Fruit fly (Drosophila melanogaster) whole organism, embryonic: Measurements from ENCODE around the gene CG7387.

ENCODE experiments used
- BEAF-32 ChIP-seq: fragments of 200-800 bp; sonication (Bioruptor generic); optimal IDR thresholded peaks from 3 replicates; lab custom pipeline; 2017; ENCODE audit warnings: missing biosample characterization, missing genetic modification characterization, mild to moderate bottlenecking, moderate library complexity, missing genetic modification reagents
- CG10274 ChIP-seq: fragments of 200-800 bp; sonication (Bioruptor generic); optimal IDR thresholded peaks from 3 replicates; lab custom pipeline; 2017; ENCODE audit warnings: missing biosample characterization, mild to moderate bottlenecking, missing genetic modification characterization
- CG11456 ChIP-seq: fragments of 200-800 bp; sonication (Bioruptor generic); IDR thresholded peaks from 3 replicates; pipeline ENCODE4 v1.3.6; 2022; ENCODE audit warnings: missing biosample characterization, missing genetic modification characterization
- CG11696 ChIP-seq: fragments of 200-800 bp; sonication (Bioruptor generic); IDR thresholded peaks from 2 replicates; pipeline ENCODE4 v1.3.6; 2022; ENCODE audit warnings: missing biosample characterization, missing genetic modification characterization
- CG12769 ChIP-seq: fragments of 200-800 bp; sonication (Bioruptor generic); optimal IDR thresholded peaks from 2 replicates; lab custom pipeline; 2019; ENCODE audit warnings: missing biosample characterization, mild to moderate bottlenecking, missing genetic modification characterization, moderate library complexity
- CG14050 ChIP-seq: fragments of 200-800 bp; sonication (Bioruptor generic); IDR thresholded peaks from 3 replicates; pipeline ENCODE4 v1.3.6; 2022; ENCODE audit warnings: missing biosample characterization, missing genetic modification characterization
- CG14710 ChIP-seq: fragments of 200-800 bp; sonication (Bioruptor generic); optimal IDR thresholded peaks from 3 replicates; lab custom pipeline; 2019; ENCODE audit warnings: missing biosample characterization, mild to moderate bottlenecking, missing genetic modification characterization, moderate library complexity
- CG2199 ChIP-seq: fragments of 200-800 bp; sonication (Bioruptor generic); IDR thresholded peaks from 3 replicates; pipeline ENCODE4 v1.3.6; 2022; ENCODE audit warnings: missing biosample characterization, missing genetic modification characterization
- CG31441 ChIP-seq: fragments of 200-800 bp; sonication (Bioruptor generic); IDR thresholded peaks from 2 replicates; pipeline ENCODE4 v1.3.6; 2022; ENCODE audit warnings: missing biosample characterization, missing genetic modification characterization
- CG32767 ChIP-seq: fragments of 200-800 bp; sonication (Bioruptor generic); IDR thresholded peaks from 2 replicates; pipeline ENCODE4 v1.3.6; 2022; ENCODE audit warnings: missing biosample characterization, missing genetic modification characterization
- CG3847 ChIP-seq: fragments of 200-800 bp; sonication (Bioruptor generic); IDR thresholded peaks from 2 replicates; pipeline ENCODE4 v1.3.6; 2022; ENCODE audit warnings: missing biosample characterization, missing genetic modification characterization
- CG4360 ChIP-seq: fragments of 200-800 bp; sonication (Bioruptor generic); IDR thresholded peaks from 2 replicates; pipeline ENCODE4 v1.3.6; 2022; ENCODE audit warnings: missing biosample characterization, missing genetic modification characterization
- CG4404 ChIP-seq: fragments of 200-800 bp; sonication (Bioruptor generic); IDR thresholded peaks from 2 replicates; pipeline ENCODE4 v1.3.6; 2022; ENCODE audit warnings: missing biosample characterization, missing genetic modification characterization
- CG5245 ChIP-seq: fragments of 200-800 bp; sonication (Bioruptor generic); optimal IDR thresholded peaks from 3 replicates; lab custom pipeline; 2016; ENCODE audit warnings: missing biosample characterization, missing genetic modification characterization
- CG7963 ChIP-seq: fragments of 200-800 bp; sonication (Bioruptor generic); IDR thresholded peaks from 3 replicates; pipeline ENCODE4 v1.3.6; 2022; ENCODE audit warnings: missing biosample characterization, missing genetic modification characterization; ENCODE audit not compliant: partially characterized antibody
- CG8388 ChIP-seq: fragments of 200-800 bp; sonication (Bioruptor generic); optimal IDR thresholded peaks from 2 replicates; lab custom pipeline; 2019; ENCODE audit warnings: missing biosample characterization, mild to moderate bottlenecking, missing genetic modification characterization, moderate library complexity
- CoRest ChIP-seq: fragments of 200-800 bp; sonication (Bioruptor generic); optimal IDR thresholded peaks from 3 replicates; lab custom pipeline; 2018; ENCODE audit warnings: missing biosample characterization, mild to moderate bottlenecking, missing genetic modification characterization, moderate library complexity
- CrebB ChIP-seq: fragments of 200-800 bp; sonication (Bioruptor generic); optimal IDR thresholded peaks from 3 replicates; lab custom pipeline; 2018; ENCODE audit warnings: missing biosample characterization, mild to moderate bottlenecking, missing genetic modification characterization
- Dp ChIP-seq: fragments of 200-800 bp; sonication (Bioruptor generic); optimal IDR thresholded peaks from 2 replicates; lab custom pipeline; 2018; ENCODE audit warnings: missing biosample characterization, mild to moderate bottlenecking, missing genetic modification characterization, moderate library complexity
- Fer1 ChIP-seq: fragments of 200-800 bp; sonication (Bioruptor generic); optimal IDR thresholded peaks from 2 replicates; lab custom pipeline; 2017; ENCODE audit warnings: missing biosample characterization, mild to moderate bottlenecking, missing genetic modification characterization
- Fer3 ChIP-seq: fragments of 200-800 bp; sonication (Bioruptor generic); optimal IDR thresholded peaks from 2 replicates; lab custom pipeline; 2018; ENCODE audit warnings: missing biosample characterization, mild to moderate bottlenecking, missing genetic modification characterization, moderate library complexity
- H2.0 ChIP-seq: fragments of 200-800 bp; sonication (Bioruptor generic); IDR thresholded peaks from 2 replicates; pipeline ENCODE4 v1.3.6; 2022; ENCODE audit warnings: missing biosample characterization, missing genetic modification characterization
- Hand ChIP-seq: fragments of 200-800 bp; sonication (Bioruptor generic); optimal IDR thresholded peaks from 2 replicates; lab custom pipeline; 2017; ENCODE audit warnings: mild to moderate bottlenecking, missing biosample characterization, missing genetic modification reagents, missing genetic modification characterization
- Hey ChIP-seq: fragments of 200-800 bp; sonication (Bioruptor generic); optimal IDR thresholded peaks from 3 replicates; lab custom pipeline; 2018; ENCODE audit warnings: missing biosample characterization, mild to moderate bottlenecking, missing genetic modification characterization
- MBD-R2 ChIP-seq: fragments of 200-800 bp; sonication (Bioruptor generic); IDR thresholded peaks from 2 replicates; pipeline ENCODE4 v1.3.6; 2022; ENCODE audit warnings: missing biosample characterization, missing genetic modification characterization
- Rx ChIP-seq: fragments of 200-800 bp; sonication (Bioruptor generic); IDR thresholded peaks from 2 replicates; pipeline ENCODE4 v1.3.6; 2022; ENCODE audit warnings: missing biosample characterization, missing genetic modification characterization
- Side ChIP-seq: fragments of 200-800 bp; sonication (Bioruptor generic); optimal IDR thresholded peaks from 2 replicates; lab custom pipeline; 2016; ENCODE audit warnings: missing biosample characterization, missing genetic modification characterization
- Sox100B ChIP-seq: fragments of 200-800 bp; sonication (Bioruptor generic); optimal IDR thresholded peaks from 3 replicates; lab custom pipeline; 2018; ENCODE audit warnings: missing biosample characterization, mild to moderate bottlenecking, missing genetic modification characterization
- Spps ChIP-seq: fragments of 200-800 bp; sonication (Bioruptor generic); optimal IDR thresholded peaks from 2 replicates; lab custom pipeline; 2018; ENCODE audit warnings: missing biosample characterization, mild to moderate bottlenecking, missing genetic modification characterization
- Stat92E ChIP-seq, 3 experiments: fragments of >200 bp in 2 of 3; fragments of 200-800 bp in 1 of 3; sonication (Bioruptor generic) in 1 of 3; optimal IDR thresholded peaks; 2 replicates each; lab custom pipeline; 2017 to 2019; ENCODE audit warnings: missing biosample characterization in 3 of 3, missing genetic modification characterization in 3 of 3, mild to moderate bottlenecking in 1 of 3, moderate library complexity in 1 of 3
- bbx ChIP-seq: fragments of 200-800 bp; sonication (Bioruptor generic); IDR thresholded peaks from 2 replicates; pipeline ENCODE4 v1.3.6; 2022; ENCODE audit warnings: missing biosample characterization, missing genetic modification characterization; ENCODE audit not compliant: partially characterized antibody
- bcd ChIP-seq: fragments of 200-800 bp; sonication (Bioruptor generic); optimal IDR thresholded peaks from 2 replicates; lab custom pipeline; 2017; ENCODE audit warnings: missing biosample characterization, mild to moderate bottlenecking, missing genetic modification characterization
- bsh ChIP-seq, 2 experiments: fragments of 200-800 bp; sonication (Bioruptor generic); optimal IDR thresholded peaks; 2 replicates each; lab custom pipeline; 2017 to 2018; ENCODE audit warnings: mild to moderate bottlenecking in 2 of 2, missing biosample characterization in 2 of 2, missing genetic modification characterization in 2 of 2, moderate library complexity in 1 of 2
- chinmo ChIP-seq: fragments of 200-800 bp; sonication (Bioruptor generic); IDR thresholded peaks from 4 replicates; pipeline ENCODE4 v1.3.6; 2022; ENCODE audit warnings: missing biosample characterization, missing genetic modification characterization; ENCODE audit not compliant: partially characterized antibody
- croc ChIP-seq: fragments of 200-800 bp; sonication (Bioruptor generic); conservative IDR thresholded peaks from 3 replicates; pipeline ENCODE4 v1.3.6; 2022; ENCODE audit warnings: missing biosample characterization, missing genetic modification characterization
- disco-r ChIP-seq: fragments of 200-800 bp; sonication (Bioruptor generic); optimal IDR thresholded peaks from 2 replicates; lab custom pipeline; 2016; ENCODE audit warnings: missing biosample characterization, missing genetic modification characterization
- eve ChIP-seq, 2 experiments: fragments of >200 bp; optimal IDR thresholded peaks; 2 replicates each; lab custom pipeline; 2017; ENCODE audit warnings: missing biosample characterization in 2 of 2, missing genetic modification characterization in 2 of 2
- onecut ChIP-seq: fragments of 200-800 bp; sonication (Bioruptor generic); IDR thresholded peaks from 2 replicates; pipeline ENCODE4 v1.3.6; 2022; ENCODE audit warnings: missing biosample characterization, missing genetic modification characterization
- pfk ChIP-seq: fragments of 200-800 bp; sonication (Bioruptor generic); optimal IDR thresholded peaks from 2 replicates; lab custom pipeline; 2018; ENCODE audit warnings: missing biosample characterization, mild to moderate bottlenecking, missing genetic modification characterization, moderate library complexity
- repo ChIP-seq: fragments of 200-800 bp; sonication (Bioruptor generic); optimal IDR thresholded peaks from 2 replicates; lab custom pipeline; 2016; ENCODE audit warnings: missing biosample characterization, missing genetic modification characterization
- sens ChIP-seq: fragments of 200-800 bp; sonication (Bioruptor generic); peaks from one replicate; lab custom pipeline; 2016; ENCODE audit warnings: missing biosample characterization, missing genetic modification characterization
- sr ChIP-seq: fragments of 200-800 bp; sonication (Bioruptor generic); IDR thresholded peaks from 3 replicates; pipeline ENCODE4 v1.3.6; 2022; ENCODE audit warnings: missing biosample characterization, missing genetic modification characterization
- stwl ChIP-seq: fragments of 200-800 bp; sonication (Bioruptor generic); optimal IDR thresholded peaks from 3 replicates; lab custom pipeline; 2018; ENCODE audit warnings: missing biosample characterization, mild to moderate bottlenecking, missing genetic modification characterization, moderate library complexity
- tap ChIP-seq: fragments of 200-800 bp; optimal IDR thresholded peaks from 3 replicates; lab custom pipeline; 2019; ENCODE audit warnings: missing biosample characterization, mild to moderate bottlenecking, missing genetic modification characterization, moderate library complexity
- toy ChIP-seq: fragments of 200-800 bp; sonication (Bioruptor generic); IDR thresholded peaks from 2 replicates; pipeline ENCODE4 v1.3.6; 2022; ENCODE audit warnings: missing biosample characterization, missing genetic modification characterization
- trem ChIP-seq: fragments of 200-800 bp; optimal IDR thresholded peaks from 3 replicates; lab custom pipeline; 2019; ENCODE audit warnings: missing biosample characterization, mild to moderate bottlenecking, missing genetic modification characterization, moderate library complexity

Gene CG7387

dm6 chr3L:8185263-8186227 lies 7.4 kb downstream of the CG7387 start (continued):
- TF ChIP-seq H2.0 (GFP tag; lab: Robert Waterston, UW): no peak

- TF ChIP-seq CG31441 (GFP tag; lab: Robert Waterston, UW) (no peak), CG2199 (GFP tag; lab: Robert Waterston, UW) (no peak), CrebB (tag; lab: Kevin White, UChicago) (no peak), eve (GFP tag; optimal IDR thresholded peaks at IDR 0.05; lab: Kevin White, UChicago) (no peak), sens (GFP tag; lab: Kevin White, UChicago) (peak; percentile 81), bbx (no peak; the same call in 1 of the 2 replicates), toy (GFP tag; lab: Robert Waterston, UW) (no peak), disco-r (GFP tag; lab: Kevin White, UChicago) (no peak), bcd (GFP tag; lab: Kevin White, UChicago) (no peak), stwl (tag; lab: Kevin White, UChicago) (peak; percentile 4), Side (GFP tag; lab: Kevin White, UChicago) (no peak), chinmo (GFP tag; lab: Robert Waterston, UW) (peak; percentile 72; the same call in 1 of the 4 replicates), BEAF-32 (GFP tag; lab: Kevin White, UChicago) (peak; percentile 63), repo (GFP tag; lab: Kevin White, UChicago) (no peak), CoRest (no peak), CG14050 (GFP tag; lab: Robert Waterston, UW) (no peak), CG11696 (GFP tag; lab: Robert Waterston, UW) (no peak), CG12769 (tag; lab: Kevin White, UChicago) (no peak), tap (tag; lab: Kevin White, UChicago) (no peak), Hey (tag; lab: Kevin White, UChicago) (no peak), Hand (GFP tag; lab: Kevin White, UChicago) (no peak), Fer1 (GFP tag; lab: Kevin White, UChicago) (no peak), Sox100B (GFP tag; lab: Kevin White, UChicago) (no peak), CG3847 (GFP tag; lab: Robert Waterston, UW) (no peak), CG14710 (tag; lab: Kevin White, UChicago) (peak; percentile 4), Spps (tag; lab: Kevin White, UChicago) (no peak), CG4360 (no peak), pfk (no peak), CG8388 (no peak), CG11456 (GFP tag; lab: Robert Waterston, UW) (no peak), croc (GFP tag; lab: Robert Waterston, UW) (no peak), CG5245 (GFP tag; lab: Kevin White, UChicago) (no peak), trem (tag; lab: Kevin White, UChicago) (no peak), CG32767 (GFP tag; lab: Robert Waterston, UW) (no peak), Rx (GFP tag; lab: Robert Waterston, UW) (no peak), onecut (GFP tag; lab: Robert Waterston, UW) (no peak), Dp (GFP tag; lab: Kevin White, UChicago) (peak; percentile 90), MBD-R2 (GFP tag; lab: Robert Waterston, UW) (peak; percentile 75), bsh (GFP tag; optimal IDR thresholded peaks at IDR 0.05; lab: Kevin White, UChicago) (no peak), sr (GFP tag; lab: Robert Waterston, UW) (no peak), CG4404 (GFP tag; lab: Robert Waterston, UW) (no peak), Fer3 (tag; lab: Kevin White, UChicago) (no peak), CG10274 (GFP tag; lab: Kevin White, UChicago) (no peak), CG7963 (GFP tag; lab: Robert Waterston, UW) (0 out of 3 replicates have a peak, but pooled peaks have one; percentile 29), Stat92E (GFP tag; optimal IDR thresholded peaks at IDR 0.05; lab: Kevin White, UChicago) (no peak)
Measured at dm6 chr3L:8180464-8181137, 12.3 kb downstream of the CG7387 start, which contains the start of the genes mthl7 and Uxs. mthl7 (minus strand) TSS chr3L:8180514. Uxs (plus strand) TSS chr3L:8180923.
